Fruit fly (Drosophila melanogaster) whole organism, embryonic: ENCODE results near the gene Ask1.

ENCODE experiments used
- Adf1 ChIP-seq: fragments of 200-800 bp; sonication (Bioruptor generic); IDR thresholded peaks from 2 replicates; pipeline ENCODE4 v1.3.6; 2022; ENCODE audit warnings: missing biosample characterization, missing genetic modification characterization
- Awh ChIP-seq: fragments of 200-800 bp; sonication (Bioruptor generic); IDR thresholded peaks from 2 replicates; pipeline ENCODE4, ENCODE4 v1.3.6; 2022; ENCODE audit warnings: missing biosample characterization, missing genetic modification characterization
- B-H1 ChIP-seq: fragments of 200-800 bp; sonication (Bioruptor generic); IDR thresholded peaks from 3 replicates; pipeline ENCODE4 v1.3.6; 2022; ENCODE audit warnings: missing biosample characterization, missing genetic modification characterization
- CG10366 ChIP-seq: fragments of 200-800 bp; sonication (Bioruptor generic); IDR thresholded peaks from 2 replicates; pipeline ENCODE4 v1.3.6; 2022; ENCODE audit warnings: missing biosample characterization, missing genetic modification characterization
- CG10565 ChIP-seq: fragments of 200-800 bp; sonication (Bioruptor generic); optimal IDR thresholded peaks from 3 replicates; lab custom pipeline; 2016; ENCODE audit warnings: missing biosample characterization, mild to moderate bottlenecking, missing genetic modification characterization
- CG11723 ChIP-seq: fragments of 200-800 bp; sonication (Bioruptor generic); optimal IDR thresholded peaks from 2 replicates; lab custom pipeline; 2017; ENCODE audit warnings: missing biosample characterization, mild to moderate bottlenecking, missing genetic modification characterization
- CG12155 ChIP-seq: fragments of 200-800 bp; sonication (Bioruptor generic); optimal IDR thresholded peaks from 3 replicates; lab custom pipeline; 2016; ENCODE audit warnings: missing biosample characterization, missing genetic modification characterization
- CG13296 ChIP-seq: fragments of 200-800 bp; sonication (Bioruptor generic); optimal IDR thresholded peaks from 3 replicates; lab custom pipeline; 2018; ENCODE audit warnings: missing biosample characterization, mild to moderate bottlenecking, missing genetic modification characterization
- CG1529 ChIP-seq: fragments of 200-800 bp; sonication (Bioruptor generic); optimal IDR thresholded peaks from 3 replicates; lab custom pipeline; 2018; ENCODE audit warnings: missing biosample characterization, missing genetic modification characterization
- CG1602 ChIP-seq: fragments of 200-800 bp; sonication (Bioruptor generic); optimal IDR thresholded peaks from 3 replicates; lab custom pipeline; 2016; ENCODE audit warnings: missing biosample characterization, missing genetic modification characterization
- CG17568 ChIP-seq: fragments of 200-800 bp; sonication (Bioruptor generic); optimal IDR thresholded peaks from 2 replicates; lab custom pipeline; 2018; ENCODE audit warnings: missing biosample characterization, mild to moderate bottlenecking, missing genetic modification characterization, moderate library complexity
- CG18011 ChIP-seq: fragments of 200-800 bp; sonication (Bioruptor generic); optimal IDR thresholded peaks from 2 replicates; lab custom pipeline; 2017; ENCODE audit warnings: missing biosample characterization, missing genetic modification characterization, mild to moderate bottlenecking, moderate library complexity, missing genotype
- CG2116 ChIP-seq: fragments of 200-800 bp; sonication (Bioruptor generic); optimal IDR thresholded peaks from 3 replicates; lab custom pipeline; 2018; ENCODE audit warnings: missing biosample characterization, mild to moderate bottlenecking, missing genetic modification characterization
- CG2678 ChIP-seq: fragments of 200-800 bp; sonication (Bioruptor generic); optimal IDR thresholded peaks from 3 replicates; lab custom pipeline; 2019; ENCODE audit warnings: missing biosample characterization, mild to moderate bottlenecking, missing genetic modification characterization, moderate library complexity
- CG34422 ChIP-seq: fragments of 200-800 bp; sonication (Bioruptor generic); IDR thresholded peaks from 3 replicates; pipeline ENCODE4 v1.3.6; 2022; ENCODE audit warnings: missing biosample characterization, missing genetic modification characterization
- CG5953 ChIP-seq: fragments of 200-800 bp; sonication (Bioruptor generic); IDR thresholded peaks from 2 replicates; pipeline ENCODE4 v1.3.6; 2022; ENCODE audit warnings: missing biosample characterization, missing genetic modification characterization
- CG6791 ChIP-seq: fragments of 200-800 bp; sonication (Bioruptor generic); IDR thresholded peaks from 3 replicates; pipeline ENCODE4 v1.3.6; 2022; ENCODE audit warnings: missing biosample characterization, missing genetic modification characterization; ENCODE audit not compliant: partially characterized antibody
- CG9727 ChIP-seq: fragments of 200-800 bp; sonication (Bioruptor generic); optimal IDR thresholded peaks from 3 replicates; lab custom pipeline; 2017; ENCODE audit warnings: missing biosample characterization, mild to moderate bottlenecking, missing genetic modification characterization
- CG9797 ChIP-seq: fragments of 200-800 bp; sonication (Bioruptor generic); optimal IDR thresholded peaks from 3 replicates; lab custom pipeline; 2018; ENCODE audit warnings: missing biosample characterization, mild to moderate bottlenecking, missing genetic modification characterization
- CHES-1-like ChIP-seq: fragments of 200-800 bp; sonication (Bioruptor generic); optimal IDR thresholded peaks from 2 replicates; lab custom pipeline; 2016; ENCODE audit warnings: missing biosample characterization, missing genetic modification characterization
- CTCF ChIP-seq: fragments of 200-800 bp; sonication (Bioruptor generic); optimal IDR thresholded peaks from 2 replicates; lab custom pipeline; 2017; ENCODE audit warnings: missing biosample characterization, mild to moderate bottlenecking, missing genetic modification characterization, moderate library complexity
- Doc2 ChIP-seq: fragments of 200-800 bp; sonication (Bioruptor generic); IDR thresholded peaks from 2 replicates; pipeline ENCODE4 v1.3.6; 2022; ENCODE audit warnings: missing biosample characterization, missing genetic modification characterization
- Hr51 ChIP-seq, 2 experiments: fragments of 200-800 bp; sonication (Bioruptor generic); optimal IDR thresholded peaks; 2 replicates in 1 of 2; 3 replicates in 1 of 2; lab custom pipeline; 2016 to 2018; ENCODE audit warnings: missing biosample characterization in 2 of 2, missing genetic modification characterization in 2 of 2, mild to moderate bottlenecking in 1 of 2, moderate library complexity in 1 of 2
- MBD-R2 ChIP-seq: fragments of 200-800 bp; sonication (Bioruptor generic); IDR thresholded peaks from 2 replicates; pipeline ENCODE4 v1.3.6; 2022; ENCODE audit warnings: missing biosample characterization, missing genetic modification characterization
- NC2α ChIP-seq: fragments of 200-800 bp; sonication (Bioruptor generic); optimal IDR thresholded peaks from 2 replicates; lab custom pipeline; 2016; ENCODE audit warnings: missing biosample characterization, missing genetic modification characterization
- Nf-YC ChIP-seq: fragments of 200-800 bp; optimal IDR thresholded peaks from 3 replicates; lab custom pipeline; 2019; ENCODE audit warnings: missing biosample characterization, mild to moderate bottlenecking, missing genetic modification characterization, moderate library complexity
- Rfx ChIP-seq: fragments of 200-800 bp; sonication (Bioruptor generic); IDR thresholded peaks from 2 replicates; pipeline ENCODE4 v1.3.6; 2022; ENCODE audit warnings: missing biosample characterization, missing genetic modification characterization
- Sox100B ChIP-seq: fragments of 200-800 bp; sonication (Bioruptor generic); optimal IDR thresholded peaks from 3 replicates; lab custom pipeline; 2018; ENCODE audit warnings: missing biosample characterization, mild to moderate bottlenecking, missing genetic modification characterization
- TFAM ChIP-seq: fragments of 200-800 bp; sonication (Bioruptor generic); optimal IDR thresholded peaks from 2 replicates; lab custom pipeline; 2017; ENCODE audit warnings: missing biosample characterization, missing genetic modification characterization, inconsistent platforms
- YL-1 ChIP-seq: fragments of 200-800 bp; sonication (Bioruptor generic); optimal IDR thresholded peaks from 3 replicates; lab custom pipeline; 2017; ENCODE audit warnings: missing biosample characterization, mild to moderate bottlenecking, missing genetic modification characterization
- ac ChIP-seq: fragments of 200-800 bp; sonication (Bioruptor generic); optimal IDR thresholded peaks from 3 replicates; lab custom pipeline; 2017; ENCODE audit warnings: missing biosample characterization, mild to moderate bottlenecking, missing genetic modification characterization
- al ChIP-seq: fragments of 200-800 bp; sonication (Bioruptor generic); IDR thresholded peaks from 2 replicates; pipeline ENCODE4 v1.3.6; 2022; ENCODE audit warnings: missing biosample characterization, missing genetic modification characterization
- amos ChIP-seq: fragments of 200-800 bp; sonication (Bioruptor generic); IDR thresholded peaks from 2 replicates; pipeline ENCODE4 v1.3.6; 2022; ENCODE audit warnings: missing biosample characterization, missing genetic modification characterization; ENCODE audit not compliant: partially characterized antibody
- ato ChIP-seq: fragments of 200-800 bp; sonication (Bioruptor generic); IDR thresholded peaks from 2 replicates; pipeline ENCODE4 v1.3.6; 2022; ENCODE audit warnings: missing biosample characterization, missing genetic modification characterization; ENCODE audit not compliant: partially characterized antibody
- bcd ChIP-seq: fragments of 200-800 bp; sonication (Bioruptor generic); optimal IDR thresholded peaks from 2 replicates; lab custom pipeline; 2017; ENCODE audit warnings: missing biosample characterization, mild to moderate bottlenecking, missing genetic modification characterization
- chn ChIP-seq: fragments of 200-800 bp; sonication (Bioruptor generic); optimal IDR thresholded peaks from 2 replicates; lab custom pipeline; 2016; ENCODE audit warnings: missing biosample characterization, missing genetic modification characterization
- en ChIP-seq: fragments of 200-800 bp; sonication (Bioruptor generic); optimal IDR thresholded peaks from 2 replicates; lab custom pipeline; 2016; ENCODE audit warnings: missing biosample characterization, missing genetic modification characterization
- eyg ChIP-seq: fragments of 200-800 bp; sonication (Bioruptor generic); optimal IDR thresholded peaks from 3 replicates; lab custom pipeline; 2016; ENCODE audit warnings: missing biosample characterization, missing genetic modification characterization
- gcm ChIP-seq: fragments of 200-800 bp; sonication (Bioruptor generic); optimal IDR thresholded peaks from 2 replicates; lab custom pipeline; 2019; ENCODE audit warnings: missing biosample characterization, mild to moderate bottlenecking, missing genetic modification characterization, moderate library complexity
- gsb-n ChIP-seq: fragments of 200-800 bp; sonication (Bioruptor generic); optimal IDR thresholded peaks from 3 replicates; lab custom pipeline; 2018; ENCODE audit warnings: missing biosample characterization, mild to moderate bottlenecking, missing genetic modification characterization
- insv ChIP-seq, 2 experiments: fragments of 200-800 bp; sonication (Bioruptor generic); optimal IDR thresholded peaks; 3 replicates each; lab custom pipeline; 2016 to 2018; ENCODE audit warnings: missing biosample characterization in 2 of 2, missing genetic modification characterization in 2 of 2
- nerfin-2 ChIP-seq: fragments of 200-800 bp; sonication (Bioruptor generic); IDR thresholded peaks from 2 replicates; pipeline ENCODE4 v1.3.6; 2022; ENCODE audit warnings: missing biosample characterization, missing genetic modification characterization; ENCODE audit not compliant: partially characterized antibody
- onecut ChIP-seq: fragments of 200-800 bp; sonication (Bioruptor generic); IDR thresholded peaks from 2 replicates; pipeline ENCODE4 v1.3.6; 2022; ENCODE audit warnings: missing biosample characterization, missing genetic modification characterization
- pho ChIP-seq: fragments of 200-800 bp; sonication (Bioruptor generic); optimal IDR thresholded peaks from 2 replicates; lab custom pipeline; 2016; ENCODE audit warnings: missing biosample characterization, missing genetic modification characterization
- ro ChIP-seq: fragments of 200-800 bp; sonication (Bioruptor generic); IDR thresholded peaks from 2 replicates; pipeline ENCODE4 v1.3.6; 2022; ENCODE audit warnings: missing biosample characterization, missing genetic modification characterization
- sima ChIP-seq: fragments of 200-800 bp; sonication (Bioruptor generic); optimal IDR thresholded peaks from 2 replicates; lab custom pipeline; 2016; ENCODE audit warnings: missing biosample characterization, missing genetic modification characterization
- sna ChIP-seq: fragments of 200-800 bp; sonication (Bioruptor generic); IDR thresholded peaks from 2 replicates; pipeline ENCODE4 v1.3.6; 2022; ENCODE audit warnings: missing biosample characterization, missing genetic modification characterization; ENCODE audit not compliant: partially characterized antibody
- tll ChIP-seq, 2 experiments: fragments of 200-800 bp in 1 of 2; fragments of >200 bp in 1 of 2; sonication (Bioruptor generic) in 1 of 2; optimal IDR thresholded peaks; 2 replicates each; lab custom pipeline; 2017 to 2019; ENCODE audit warnings: missing biosample characterization in 2 of 2, missing genetic modification characterization in 2 of 2, mild to moderate bottlenecking in 1 of 2, moderate library complexity in 1 of 2
- twi ChIP-seq: fragments of 200-800 bp; optimal IDR thresholded peaks from 2 replicates; lab custom pipeline; 2019; ENCODE audit warnings: missing biosample characterization, mild to moderate bottlenecking, missing genetic modification characterization, moderate library complexity
- vnd ChIP-seq: fragments of 200-800 bp; sonication (Bioruptor generic); IDR thresholded peaks from 3 replicates; pipeline ENCODE4 v1.3.6; 2022; ENCODE audit warnings: missing biosample characterization, missing genetic modification characterization; ENCODE audit not compliant: partially characterized antibody

Gene Ask1

DNA sequence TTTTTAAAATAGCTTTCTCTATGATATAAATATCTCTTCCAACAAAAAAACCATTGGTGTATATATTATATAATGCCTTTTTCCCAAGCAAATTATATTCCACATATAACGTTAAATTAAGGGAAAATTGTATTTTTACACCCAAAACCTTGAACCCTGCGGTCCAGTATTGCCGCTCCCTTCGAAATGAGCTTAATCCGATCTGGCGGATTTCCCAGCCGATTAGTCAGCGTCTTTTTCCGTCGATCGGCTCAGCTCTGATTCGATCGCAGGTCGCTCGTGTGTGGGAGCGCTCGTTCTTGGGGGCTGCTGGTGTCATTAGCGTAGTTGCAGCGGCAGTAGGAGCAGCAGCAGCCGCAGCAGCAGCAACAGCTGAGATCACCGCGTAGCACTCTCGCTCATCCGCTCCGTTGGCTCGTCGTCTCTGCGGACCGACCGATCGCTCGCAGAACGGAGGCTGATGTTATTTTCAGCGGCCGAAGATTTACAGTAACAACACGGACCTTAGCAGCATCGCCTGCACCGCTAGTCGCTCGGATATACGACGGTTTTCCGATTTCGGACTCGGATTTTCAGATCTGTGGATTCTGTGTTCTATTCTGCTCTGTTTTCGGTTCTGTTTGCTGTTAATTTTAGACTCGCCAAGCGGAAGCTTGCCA is 10.9 kb downstream of the Ask1 start, which contains the start of gene CG4733 (continued):
- TF ChIP-seq CG34422 (GFP tag; lab: Robert Waterston, UW) (no peak), CG2116 (GFP tag; lab: Kevin White, UChicago) (no peak), CG10565 (no peak), CG12155 (peak; percentile 3), CG1529 (GFP tag; lab: Kevin White, UChicago) (no peak), vnd (GFP tag; lab: Robert Waterston, UW) (no peak), sima (GFP tag; lab: Kevin White, UChicago) (no peak), CG13296 (GFP tag; lab: Kevin White, UChicago) (no peak), en (no peak), onecut (GFP tag; lab: Robert Waterston, UW) (no peak), ro (GFP tag; lab: Robert Waterston, UW) (no peak), MBD-R2 (no peak), Sox100B (GFP tag; lab: Kevin White, UChicago) (peak; percentile 38), sna (GFP tag; lab: Robert Waterston, UW) (no peak), bcd (GFP tag; lab: Kevin White, UChicago) (peak; percentile 31), gcm (no peak), insv (GFP tag; optimal IDR thresholded peaks at IDR 0.05; lab: Kevin White, UChicago) (no peak), CG9797 (GFP tag; lab: Kevin White, UChicago) (no peak), NC2α (no peak), tll (GFP tag; optimal IDR thresholded peaks at IDR 0.05; lab: Kevin White, UChicago) (no peak), CG2678 (peak; percentile 46), B-H1 (GFP tag; lab: Robert Waterston, UW) (no peak), gsb-n (tag; lab: Kevin White, UChicago) (no peak), ato (GFP tag; lab: Robert Waterston, UW) (0 out of 2 replicates have a peak, but pooled peaks have one; percentile 7), YL-1 (no peak), Rfx (GFP tag; lab: Robert Waterston, UW) (no peak; the same call in 1 of the 2 replicates), twi (tag; lab: Kevin White, UChicago) (peak; percentile 2), Hr51 (GFP tag; optimal IDR thresholded peaks at IDR 0.05; lab: Kevin White, UChicago) (peak in 1 of 2 experiments; percentile 14), amos (GFP tag; lab: Robert Waterston, UW) (peak; percentile 22; the same call in 1 of the 2 replicates), CG9727 (GFP tag; lab: Kevin White, UChicago) (no peak), CG17568 (GFP tag; lab: Kevin White, UChicago) (no peak), nerfin-2 (GFP tag; lab: Robert Waterston, UW) (no peak), chn (GFP tag; lab: Kevin White, UChicago) (no peak), Adf1 (GFP tag; lab: Robert Waterston, UW) (peak; percentile 74), CHES-1-like (GFP tag; lab: Kevin White, UChicago) (no peak), CG10366 (GFP tag; lab: Robert Waterston, UW) (no peak), TFAM (no peak), ac (GFP tag; lab: Kevin White, UChicago) (no peak), Nf-YC (tag; lab: Kevin White, UChicago) (peak; percentile 12), CG18011 (GFP tag; lab: Kevin White, UChicago) (no peak), CG6791 (GFP tag; lab: Robert Waterston, UW) (peak; percentile 27; the same call in 1 of the 3 replicates), CG1602 (GFP tag; lab: Kevin White, UChicago) (no peak), CTCF (GFP tag; lab: Kevin White, UChicago) (no peak), al (no peak), eyg (no peak), Awh (GFP tag; lab: Robert Waterston, UW) (no peak), CG11723 (GFP tag; lab: Kevin White, UChicago) (no peak), pho (GFP tag; lab: Kevin White, UChicago) (no peak), Doc2 (GFP tag; lab: Robert Waterston, UW) (no peak), CG5953 (no peak)
